Worm (Caenorhabditis elegans) whole organism, L2 larva: ENCODE results near the gene C34F11.1.

Experiments
- R02D3.7 ChIP-seq: fragments of 150-350 bp; optimal IDR thresholded peaks from 2 replicates; lab custom pipeline; 2014; ENCODE audit warnings: missing biosample characterization, missing genetic modification characterization
- ama-1 ChIP-seq: fragments of 150-350 bp; optimal IDR thresholded peaks from 2 replicates; lab custom pipeline; 2018; ENCODE audit warnings: inconsistent platforms
- nhr-6 ChIP-seq: fragments of 150-350 bp; optimal IDR thresholded peaks from 2 replicates; lab custom pipeline; 2014; ENCODE audit warnings: missing biosample characterization, missing genetic modification characterization

ce11 chrII:5211970-5212369 is 805 bp upstream of the C34F11.1 start, which contains the start of gene C34F11.2:
- no peak for TF ChIP-seq R02D3.7 (tag; lab: Kevin White, UChicago)
- TF ChIP-seq ama-1 (lab: Kevin White, UChicago) = no peak
- no peak for TF ChIP-seq nhr-6 (tag; lab: Kevin White, UChicago)
